Worm (Caenorhabditis elegans) whole organism, L3 larva: ENCODE data around the gene wrb-1.

ENCODE experiments used
- aly-2 ChIP-seq: fragments of 150-350 bp; optimal IDR thresholded peaks from 2 replicates; lab custom pipeline; 2014; ENCODE audit warnings: missing biosample characterization, missing genetic modification characterization
- ama-1 ChIP-seq: fragments of 150-350 bp; optimal IDR thresholded peaks from 2 replicates; lab custom pipeline; 2018
- ceh-16 ChIP-seq: sonication (generic microtip); optimal IDR thresholded peaks from 2 replicates; lab custom pipeline; 2017; ENCODE audit warnings: missing biosample characterization, missing genetic modification characterization
- ceh-28 ChIP-seq: fragments of 150-350 bp; optimal IDR thresholded peaks from 2 replicates; lab custom pipeline; 2014; ENCODE audit warnings: missing biosample characterization, missing genetic modification reagents, missing genetic modification characterization
- ceh-82 ChIP-seq: fragments of 150-350 bp; optimal IDR thresholded peaks from 2 replicates; lab custom pipeline; 2014; ENCODE audit warnings: missing biosample characterization, missing genetic modification characterization
- ceh-9 ChIP-seq: sonication (generic microtip); optimal IDR thresholded peaks from 2 replicates; lab custom pipeline; 2018; ENCODE audit warnings: missing biosample characterization, missing genetic modification characterization
- daf-12 ChIP-seq: fragments of 150-350 bp; optimal IDR thresholded peaks from 2 replicates; lab custom pipeline; 2014; ENCODE audit warnings: missing biosample characterization, missing genetic modification reagents, missing genetic modification characterization
- egl-27 ChIP-seq: sonication (generic microtip); optimal IDR thresholded peaks from 4 replicates; lab custom pipeline; 2017; ENCODE audit warnings: missing biosample characterization, missing genetic modification reagents, missing genetic modification characterization
- egl-5 ChIP-seq: fragments of 150-350 bp; optimal IDR thresholded peaks from 2 replicates; lab custom pipeline; 2017; ENCODE audit warnings: missing biosample characterization, missing genetic modification reagents, missing genetic modification characterization, inconsistent platforms
- elt-2 ChIP-seq: sonication (generic microtip); optimal IDR thresholded peaks from 2 replicates; lab custom pipeline; 2016; ENCODE audit warnings: missing genetic modification reagents, mild to moderate bottlenecking, missing genetic modification characterization, missing compliant biosample characterization
- eor-1 ChIP-seq, 2 experiments: fragments of 150-350 bp; optimal IDR thresholded peaks; 2 replicates each; lab custom pipeline; 2014 to 2018; ENCODE audit warnings: missing biosample characterization in 2 of 2, missing genetic modification characterization in 2 of 2
- fkh-10 ChIP-seq: sonication (generic microtip); optimal IDR thresholded peaks from 2 replicates; lab custom pipeline; 2017; ENCODE audit warnings: missing biosample characterization, missing genetic modification reagents, missing genetic modification characterization
- fos-1 ChIP-seq: fragments of 150-350 bp; optimal IDR thresholded peaks from 2 replicates; lab custom pipeline; 2014; ENCODE audit warnings: missing biosample characterization, missing genetic modification characterization
- hmg-11 ChIP-seq: sonication (generic microtip); optimal IDR thresholded peaks from 2 replicates; lab custom pipeline; 2016; ENCODE audit warnings: missing genetic modification characterization, missing compliant biosample characterization
- lin-15B ChIP-seq: fragments of 150-350 bp; optimal IDR thresholded peaks from 2 replicates; lab custom pipeline; 2014; ENCODE audit warnings: missing biosample characterization, missing genetic modification characterization
- lsy-12 ChIP-seq: sonication (generic microtip); optimal IDR thresholded peaks from 2 replicates; lab custom pipeline; 2016; ENCODE audit warnings: mild to moderate bottlenecking, missing genetic modification characterization, missing compliant biosample characterization
- mml-1 ChIP-seq: fragments of 150-350 bp; sonication (generic microtip); optimal IDR thresholded peaks from 3 replicates; lab custom pipeline; 2014; ENCODE audit warnings: missing biosample characterization, missing genetic modification characterization
- nfya-1 ChIP-seq: sonication (generic microtip); optimal IDR thresholded peaks from 2 replicates; lab custom pipeline; 2017; ENCODE audit warnings: missing genetic modification characterization, mild to moderate bottlenecking, missing compliant biosample characterization, antibody characterized with exemption, moderate library complexity; ENCODE audit not compliant: insufficient read depth
- nhr-23 ChIP-seq: fragments of 150-350 bp; optimal IDR thresholded peaks from 2 replicates; lab custom pipeline; 2014; ENCODE audit warnings: missing biosample characterization, missing genetic modification reagents, missing genetic modification characterization
- nhr-237 ChIP-seq: fragments of 150-350 bp; optimal IDR thresholded peaks from 2 replicates; lab custom pipeline; 2014; ENCODE audit warnings: missing biosample characterization, missing genetic modification characterization
- nhr-25 ChIP-seq: sonication (generic microtip); optimal IDR thresholded peaks from 2 replicates; lab custom pipeline; 2017; ENCODE audit warnings: missing biosample characterization, missing genetic modification characterization
- nhr-28 ChIP-seq: fragments of 150-350 bp; optimal IDR thresholded peaks from 2 replicates; lab custom pipeline; 2014; ENCODE audit warnings: missing biosample characterization, missing genetic modification characterization
- nhr-43 ChIP-seq: sonication (generic microtip); optimal IDR thresholded peaks from 2 replicates; lab custom pipeline; 2016; ENCODE audit warnings: mild to moderate bottlenecking, missing genetic modification characterization, missing compliant biosample characterization; ENCODE audit not compliant: poor library complexity, severe bottlenecking
- nhr-76 ChIP-seq: fragments of 150-350 bp; sonication (generic microtip); optimal IDR thresholded peaks from 5 replicates; lab custom pipeline; 2014; ENCODE audit warnings: missing biosample characterization, missing genetic modification characterization
- pqm-1 ChIP-seq: fragments of 150-350 bp; optimal IDR thresholded peaks from 2 replicates; lab custom pipeline; 2017; ENCODE audit warnings: missing biosample characterization, missing genetic modification characterization, inconsistent platforms
- sea-2 ChIP-seq: fragments of 150-350 bp; sonication (generic microtip); optimal IDR thresholded peaks from 4 replicates; lab custom pipeline; 2014; ENCODE audit warnings: missing biosample characterization, missing genetic modification reagents, missing genetic modification characterization
- snpc-4 ChIP-seq: fragments of 150-350 bp; optimal IDR thresholded peaks from 2 replicates; lab custom pipeline; 2014; ENCODE audit warnings: missing biosample characterization, missing genetic modification characterization
- tbx-2 ChIP-seq: sonication (generic microtip); optimal IDR thresholded peaks from 2 replicates; lab custom pipeline; 2016; ENCODE audit warnings: mild to moderate bottlenecking, missing genetic modification characterization, missing compliant biosample characterization
- unc-39 ChIP-seq: sonication (generic microtip); optimal IDR thresholded peaks from 4 replicates; lab custom pipeline; 2017; ENCODE audit warnings: missing biosample characterization, missing genetic modification characterization
- unc-62 ChIP-seq: fragments of 150-350 bp; sonication (generic microtip); optimal IDR thresholded peaks from 4 replicates; lab custom pipeline; 2014; ENCODE audit warnings: missing biosample characterization, missing genetic modification reagents, missing genetic modification characterization
- zag-1 ChIP-seq: fragments of 150-350 bp; optimal IDR thresholded peaks from 2 replicates; lab custom pipeline; 2014; ENCODE audit warnings: missing biosample characterization, missing genetic modification characterization
- ztf-11 ChIP-seq: fragments of 150-350 bp; optimal IDR thresholded peaks from 2 replicates; lab custom pipeline; 2014; ENCODE audit warnings: missing biosample characterization, missing genetic modification characterization
- ztf-4 ChIP-seq: fragments of 150-350 bp; optimal IDR thresholded peaks from 2 replicates; lab custom pipeline; 2014; ENCODE audit warnings: missing biosample characterization, missing genetic modification characterization

Gene wrb-1

ce11 chrV:1153925-1154324 is 41.9 kb upstream of the wrb-1 start (continued):
- TF ChIP-seq tbx-2 (tag; lab: Kevin White, UChicago) (peak; percentile 27), fos-1 (tag; lab: Kevin White, UChicago) (no peak), nhr-76 (tag; lab: Kevin White, UChicago) (no peak), ceh-9 (tag; lab: Kevin White, UChicago) (no peak), ceh-16 (no peak), aly-2 (tag; lab: Kevin White, UChicago) (no peak), unc-62 (GFP tag; lab: Kevin White, UChicago) (no peak), lsy-12 (tag; lab: Kevin White, UChicago) (no peak)

- TF ChIP-seq nhr-43 (tag; lab: Kevin White, UChicago) (peak; percentile 42), nhr-237 (tag; lab: Kevin White, UChicago) (no peak), lin-15B (tag; lab: Kevin White, UChicago) (peak; percentile 42), ama-1 (lab: Kevin White, UChicago) (peak; percentile 75), nhr-25 (tag; lab: Kevin White, UChicago) (peak; percentile 46), nhr-23 (peak; percentile 85), snpc-4 (peak; percentile 19), nhr-76 (tag; lab: Kevin White, UChicago) (no peak)
These were observed 41.2 kb upstream of the wrb-1 start for ce11 chrV:1154472-1155278.

ce11 chrV:1155914-1156313 is 40.0 kb upstream of the wrb-1 start, which contains the start of gene cmd-1:
Gene cmd-1, plus strand, starts transcription at chrV:1156271.
- TF ChIP-seq egl-5 (no peak), unc-62 (GFP tag; lab: Kevin White, UChicago) (no peak), daf-12 (tag; lab: Kevin White, UChicago) (no peak), pqm-1 (tag; lab: Kevin White, UChicago) (no peak), egl-27 (tag; lab: Kevin White, UChicago) (no peak), nhr-28 (no peak), fos-1 (tag; lab: Kevin White, UChicago) (no peak), ztf-4 (tag; lab: Kevin White, UChicago) (peak; percentile 50), nhr-23 (peak; percentile 4), snpc-4 (no peak), fkh-10 (no peak), ceh-82 (tag; lab: Kevin White, UChicago) (no peak), unc-39 (no peak), nfya-1 (tag; lab: Kevin White, UChicago) (peak; percentile 7), elt-2 (tag; lab: Kevin White, UChicago) (peak; percentile 48), ceh-28 (no peak), zag-1 (tag; lab: Kevin White, UChicago) (no peak), nhr-237 (tag; lab: Kevin White, UChicago) (no peak), lin-15B (tag; lab: Kevin White, UChicago) (peak; percentile 26), nhr-43 (tag; lab: Kevin White, UChicago) (peak; percentile 7), mml-1 (tag; lab: Kevin White, UChicago) (no peak)

ce11 chrV:1156431-1156830 is 39.4 kb upstream of the wrb-1 start:
- no peak for TF ChIP-seq hmg-11 (tag; lab: Kevin White, UChicago)
- TF ChIP-seq eor-1 (tag; optimal IDR thresholded peaks at IDR 0.05; lab: Kevin White, UChicago), result no peak
- TF ChIP-seq sea-2 (GFP tag; lab: Kevin White, UChicago), result no peak

- TF ChIP-seq tbx-2 (tag; lab: Kevin White, UChicago), result no peak
- TF ChIP-seq sea-2 (GFP tag; lab: Kevin White, UChicago), result no peak
- no peak for TF ChIP-seq ztf-4 (tag; lab: Kevin White, UChicago)
- TF ChIP-seq ztf-11, result no peak
These were observed 38.4 kb upstream of the wrb-1 start for ce11 chrV:1157443-1157842.
